Worm (Caenorhabditis elegans): ENCODE measurements around the gene F54D10.9.

ce11 chrII:3827801-3828200 lies 4.5 kb downstream of the F54D10.9 start, which contains the start of gene F54D10.8:
- TF ChIP-seq unc-62 (GFP tag; optimal IDR thresholded peaks at IDR 0.05) (no peak), lin-39 (tag; optimal IDR thresholded peaks at IDR 0.05) (no peak)

Measured in whole organism, L2 larva.